Worm (Caenorhabditis elegans): ENCODE results near the gene K11D12.7.

K11D12.7 gene

DNA sequence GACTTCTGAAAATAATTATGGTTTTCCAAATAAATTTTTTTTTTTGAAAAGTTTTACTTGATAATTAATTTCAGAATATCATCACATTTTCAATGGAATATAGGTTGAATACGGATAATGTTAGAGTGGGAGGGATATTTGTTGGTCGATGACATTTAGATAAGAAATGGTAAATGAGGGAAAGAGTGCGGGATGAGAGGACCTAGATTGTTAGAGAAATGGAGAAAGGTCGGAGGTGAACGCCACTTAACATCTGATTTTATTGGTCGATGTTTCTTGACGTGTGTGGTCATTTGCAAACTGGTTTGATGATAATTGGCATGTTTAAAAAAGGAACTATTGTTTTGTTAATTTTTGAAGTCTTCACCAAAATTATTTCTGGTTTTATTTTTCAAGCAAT lies 2.2 kb upstream of the K11D12.7 start:
- no peak for TF ChIP-seq zag-1 (tag; optimal IDR thresholded peaks at IDR 0.05)
- peak; percentile 83 for TF ChIP-seq blmp-1 (tag; optimal IDR thresholded peaks at IDR 0.05)
- no peak for TF ChIP-seq C34B4.2 (tag; optimal IDR thresholded peaks at IDR 0.05)
- peak in 1 of 6 experiments; percentile 23 for TF ChIP-seq elt-3 (tag; optimal IDR thresholded peaks at IDR 0.05)
- no peak for TF ChIP-seq unc-98 (GFP tag; IDR thresholded peaks at IDR 0.05)
- TF ChIP-seq xbp-1 (tag; optimal IDR thresholded peaks at IDR 0.05): no peak
- no peak for TF ChIP-seq lin-39 (tag; optimal IDR thresholded peaks at IDR 0.05)
- TF ChIP-seq grh-1 (GFP tag; IDR thresholded peaks at IDR 0.05): peak; percentile 54
- no peak for TF ChIP-seq nhr-90 (tag; optimal IDR thresholded peaks at IDR 0.05; ENCODE audit: poor library complexity)
- no peak for TF ChIP-seq jun-1 (tag; optimal IDR thresholded peaks at IDR 0.05)
- TF ChIP-seq egl-13 (tag; optimal IDR thresholded peaks at IDR 0.05): no peak
- no peak for TF ChIP-seq unc-130 (tag; optimal IDR thresholded peaks at IDR 0.05)
- no peak for TF ChIP-seq rnt-1 (tag; optimal IDR thresholded peaks at IDR 0.05)
- TF ChIP-seq unc-62 (GFP tag; optimal IDR thresholded peaks at IDR 0.05): no peak
- peak; percentile 85 for TF ChIP-seq nhr-85 (tag)
- TF ChIP-seq dpl-1 (GFP tag; optimal IDR thresholded peaks at IDR 0.05): no peak
- TF ChIP-seq fos-1 (tag; optimal IDR thresholded peaks at IDR 0.05): no peak
- peak; percentile 48 for TF ChIP-seq lin-14 (GFP tag; optimal IDR thresholded peaks at IDR 0.05)
- TF ChIP-seq lin-35 (GFP tag; optimal IDR thresholded peaks at IDR 0.05): peak in 1 of 2 experiments; percentile 5

DNA sequence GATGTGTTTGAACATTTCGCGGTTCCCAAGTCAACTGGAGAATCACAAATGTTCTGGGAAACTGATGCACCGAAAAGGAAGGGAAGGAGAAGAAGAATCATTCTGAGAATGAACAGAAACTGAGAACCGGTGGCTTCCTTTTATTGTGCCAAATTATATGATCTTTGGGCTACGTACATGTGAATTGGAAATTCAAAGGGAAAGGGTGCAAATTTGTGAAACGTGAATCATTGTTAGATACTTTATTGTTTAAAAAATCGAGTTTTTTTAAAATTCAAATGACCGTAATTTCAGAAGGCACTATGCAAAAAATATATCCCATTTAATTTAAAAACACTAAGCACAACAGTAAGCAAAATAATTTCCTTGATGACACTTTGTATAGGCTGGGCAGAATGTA lies 1.2 kb downstream of the K11D12.7 start, which contains the start of gene K11D12.6:
Gene K11D12.6, minus strand, starts transcription at position 101 of the 400 bp plus-strand sequence.
- TF ChIP-seq lin-13 (GFP tag; optimal IDR thresholded peaks at IDR 0.05): no peak
- no peak for TF ChIP-seq alr-1 (tag; optimal IDR thresholded peaks at IDR 0.05; ENCODE audit: borderline replicate concordance)
- no peak for TF ChIP-seq unc-98 (GFP tag; IDR thresholded peaks at IDR 0.05)
- no peak for TF ChIP-seq fos-1 (tag; optimal IDR thresholded peaks at IDR 0.05)
- TF ChIP-seq ztf-4 (tag; optimal IDR thresholded peaks at IDR 0.05): no peak
- no peak for TF ChIP-seq C04F5.9 (tag; optimal IDR thresholded peaks at IDR 0.05)
- TF ChIP-seq elt-3 (tag; optimal IDR thresholded peaks at IDR 0.05): no peak
- no peak for TF ChIP-seq elt-2 (tag; optimal IDR thresholded peaks at IDR 0.05)
- no peak for TF ChIP-seq nhr-77 (tag; optimal IDR thresholded peaks at IDR 0.05)
- no peak for TF ChIP-seq ztf-11 (tag; optimal IDR thresholded peaks at IDR 0.05)
- TF ChIP-seq unc-62 (GFP tag; optimal IDR thresholded peaks at IDR 0.05): no peak
- no peak for TF ChIP-seq lin-35 (GFP tag; optimal IDR thresholded peaks at IDR 0.05)
- TF ChIP-seq irx-1 (tag; optimal IDR thresholded peaks at IDR 0.05): no peak

DNA sequence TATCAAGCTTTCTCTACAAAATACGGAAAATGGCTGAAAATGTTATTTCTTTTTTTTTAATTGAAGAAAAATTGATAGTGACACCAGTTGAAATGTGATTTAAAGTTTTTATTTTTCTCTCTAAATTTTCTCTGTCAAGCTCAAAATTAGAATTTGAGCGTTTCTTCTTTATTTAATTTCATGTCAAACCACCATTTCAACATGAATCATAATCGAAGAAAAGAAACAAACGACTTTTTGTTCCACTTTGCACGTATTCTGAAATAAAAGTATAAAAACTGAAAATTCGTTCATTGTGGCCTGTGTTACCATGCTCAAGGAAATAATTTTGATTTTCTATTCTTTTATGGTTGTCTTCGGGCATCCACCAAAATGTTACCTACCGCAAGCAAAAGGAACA lies 3.2 kb downstream of the K11D12.7 start, which contains the start of gene K11D12.13:
Gene K11D12.13, plus strand, starts transcription at position 301 of the 400 bp plus-strand sequence.
- TF ChIP-seq ceh-88 (GFP tag; IDR thresholded peaks at IDR 0.05) (no peak), nhr-237 (tag; optimal IDR thresholded peaks at IDR 0.05) (no peak), ets-5 (GFP tag; IDR thresholded peaks at IDR 0.05) (no peak), pqm-1 (tag; optimal IDR thresholded peaks at IDR 0.05) (no peak), tbx-2 (tag; optimal IDR thresholded peaks at IDR 0.05) (no peak), nhr-71 (tag; optimal IDR thresholded peaks at IDR 0.05) (no peak), ceh-82 (tag; optimal IDR thresholded peaks at IDR 0.05) (no peak), elt-2 (tag; optimal IDR thresholded peaks at IDR 0.05) (no peak)

DNA sequence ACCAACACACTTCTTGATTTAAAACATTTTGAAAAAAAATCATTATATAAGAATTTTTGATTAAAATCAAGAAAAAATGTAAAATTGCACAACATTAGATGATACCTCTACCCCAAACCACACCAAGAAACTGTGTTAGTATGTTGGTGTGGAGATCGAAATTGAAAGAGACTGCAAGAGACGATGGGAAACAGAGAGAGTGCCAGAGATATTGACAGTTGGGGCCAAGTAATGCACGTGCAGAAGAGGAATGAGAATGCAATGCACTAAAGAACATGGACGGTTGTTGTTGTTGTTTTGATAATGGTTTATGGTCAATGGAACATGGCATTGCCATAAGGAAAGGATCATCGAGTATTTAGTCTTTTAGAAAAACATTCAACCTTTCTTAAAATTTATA lies 4.1 kb downstream of the K11D12.7 start:
- TF ChIP-seq efl-3 (GFP tag; optimal IDR thresholded peaks at IDR 0.05) (no peak), rnt-1 (tag; optimal IDR thresholded peaks at IDR 0.05) (peak; percentile 50), lin-39 (tag; optimal IDR thresholded peaks at IDR 0.05) (no peak), nhr-237 (tag; optimal IDR thresholded peaks at IDR 0.05) (no peak), efl-1 (optimal IDR thresholded peaks at IDR 0.05) (peak; percentile 4 to 16), efl-1 (GFP tag; optimal IDR thresholded peaks at IDR 0.05 in 1 of 2) (no peak), lin-35 (GFP tag; optimal IDR thresholded peaks at IDR 0.05) (peak in 1 of 2 experiments; percentile 41), sox-4 (tag; optimal IDR thresholded peaks at IDR 0.05) (no peak), egl-13 (tag; optimal IDR thresholded peaks at IDR 0.05) (no peak), jun-1 (tag; optimal IDR thresholded peaks at IDR 0.05) (no peak), nhr-19 (GFP tag; conservative IDR thresholded peaks at IDR 0.05) (no peak; the same call in 1 of the 2 replicates), snu-23 (GFP tag; optimal IDR thresholded peaks at IDR 0.05) (peak; percentile 58), hlh-17 (GFP tag; optimal IDR thresholded peaks at IDR 0.05; ENCODE audit: borderline replicate concordance) (no peak), dpl-1 (GFP tag; optimal IDR thresholded peaks at IDR 0.05) (peak in 2 of 3 experiments; percentile 14 to 27), unc-86 (tag; optimal IDR thresholded peaks at IDR 0.05) (no peak), fkh-8 (tag; optimal IDR thresholded peaks at IDR 0.05) (no peak), fos-1 (tag; optimal IDR thresholded peaks at IDR 0.05) (no peak), mab-9 (GFP tag; IDR thresholded peaks at IDR 0.05) (no peak), skn-1 (tag; optimal IDR thresholded peaks at IDR 0.05) (no peak), nhr-85 (tag) (peak; percentile 88), sup-37 (GFP tag; optimal IDR thresholded peaks at IDR 0.05) (no peak), nhr-77 (tag; optimal IDR thresholded peaks at IDR 0.05) (no peak), blmp-1 (tag; optimal IDR thresholded peaks at IDR 0.05) (peak; percentile 29), C34B4.2 (tag; optimal IDR thresholded peaks at IDR 0.05) (no peak)

Measured in whole organism, L1 larva.